Fruit fly (Drosophila melanogaster) S2 (cell line): ENCODE results near the gene Jhbp11.

Experiments used
- CG8478 ChIP-seq: fragments of >200 bp; optimal IDR thresholded peaks from 2 replicates; lab custom pipeline; 2018
- CTCF ChIP-seq, 2 experiments: fragments of >200 bp; optimal IDR thresholded peaks; 2 replicates each; lab custom pipeline; 2018

The Jhbp11 gene

dm6 chr3R:27129580-27130385, 28.8 kb downstream of the Jhbp11 start:
- TF ChIP-seq CG8478 (lab: Kevin White, UChicago) (no peak), CTCF (optimal IDR thresholded peaks at IDR 0.05; lab: Kevin White, UChicago) (no peak)

- TF ChIP-seq CG8478 (lab: Kevin White, UChicago) = no peak
- TF ChIP-seq CTCF (optimal IDR thresholded peaks at IDR 0.05; lab: Kevin White, UChicago) = no peak
Observed at dm6 chr3R:27130551-27131161, 29.6 kb downstream of the Jhbp11 start.

- no peak for TF ChIP-seq CG8478 (lab: Kevin White, UChicago)
- no peak for TF ChIP-seq CTCF (optimal IDR thresholded peaks at IDR 0.05; lab: Kevin White, UChicago)
Observed at dm6 chr3R:27131408-27131807, 30.4 kb downstream of the Jhbp11 start.

- TF ChIP-seq CTCF (optimal IDR thresholded peaks at IDR 0.05; lab: Kevin White, UChicago) (no peak), CG8478 (lab: Kevin White, UChicago) (no peak)
Observed at dm6 chr3R:27133992-27134391, 33.0 kb downstream of the Jhbp11 start.

dm6 chr3R:27134728-27135361, 33.8 kb downstream of the Jhbp11 start:
- TF ChIP-seq CG8478 (lab: Kevin White, UChicago) = no peak
- no peak for TF ChIP-seq CTCF (optimal IDR thresholded peaks at IDR 0.05; lab: Kevin White, UChicago)

- TF ChIP-seq CTCF (optimal IDR thresholded peaks at IDR 0.05; lab: Kevin White, UChicago) (no peak), CG8478 (lab: Kevin White, UChicago) (no peak)
Observed at dm6 chr3R:27135692-27136641, 34.9 kb downstream of the Jhbp11 start.

dm6 chr3R:27137914-27138323, 36.9 kb downstream of the Jhbp11 start:
- TF ChIP-seq CG8478 (lab: Kevin White, UChicago) (no peak), CTCF (optimal IDR thresholded peaks at IDR 0.05; lab: Kevin White, UChicago) (no peak)

DNA sequence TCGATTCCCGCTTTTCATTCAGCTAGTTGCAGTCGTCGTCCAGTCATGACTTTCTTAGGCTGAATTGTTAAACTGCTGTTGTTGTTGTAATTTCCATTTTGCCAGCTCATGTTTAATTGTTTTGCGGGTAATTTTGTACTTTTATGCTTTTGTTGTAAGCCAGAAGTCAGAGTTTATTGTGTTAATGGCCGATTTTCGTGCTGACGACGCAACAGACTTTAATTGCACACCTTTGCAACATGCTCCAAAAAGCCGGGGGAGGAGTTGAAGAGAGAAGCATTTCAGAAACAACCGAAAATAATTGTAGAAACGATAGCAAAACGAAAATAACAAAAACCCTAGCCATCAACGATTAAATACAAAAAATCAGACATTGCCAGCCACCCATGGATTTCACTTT, 37.7 kb downstream of the Jhbp11 start:
- TF ChIP-seq CG8478 (lab: Kevin White, UChicago) (no peak), CTCF (optimal IDR thresholded peaks at IDR 0.05; lab: Kevin White, UChicago) (no peak)

DNA sequence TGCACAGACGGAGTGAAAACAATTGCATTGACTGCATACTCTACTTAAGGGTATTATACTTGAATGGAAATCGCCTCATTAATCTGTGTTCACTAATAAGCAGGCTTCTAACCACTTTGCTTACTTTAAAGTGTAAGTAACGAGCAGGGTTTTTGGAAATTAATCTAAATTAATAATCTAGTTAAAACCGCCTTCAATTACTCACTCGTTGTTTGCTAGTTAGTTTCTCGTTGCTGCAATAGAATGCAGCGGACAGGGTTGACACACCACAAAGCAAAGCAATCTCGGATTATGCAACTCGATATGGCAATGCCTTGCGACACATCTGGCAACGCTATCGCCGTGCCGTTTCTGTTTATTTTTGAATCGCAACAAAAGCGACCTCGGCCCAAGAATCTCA, 38.9 kb downstream of the Jhbp11 start:
- TF ChIP-seq CTCF (optimal IDR thresholded peaks at IDR 0.05; lab: Kevin White, UChicago) = no peak
- TF ChIP-seq CG8478 (lab: Kevin White, UChicago) = no peak

- TF ChIP-seq CTCF (optimal IDR thresholded peaks at IDR 0.05; lab: Kevin White, UChicago) = no peak
- no peak for TF ChIP-seq CG8478 (lab: Kevin White, UChicago)
Observed at dm6 chr3R:27148812-27149769, 48.1 kb downstream of the Jhbp11 start.

DNA sequence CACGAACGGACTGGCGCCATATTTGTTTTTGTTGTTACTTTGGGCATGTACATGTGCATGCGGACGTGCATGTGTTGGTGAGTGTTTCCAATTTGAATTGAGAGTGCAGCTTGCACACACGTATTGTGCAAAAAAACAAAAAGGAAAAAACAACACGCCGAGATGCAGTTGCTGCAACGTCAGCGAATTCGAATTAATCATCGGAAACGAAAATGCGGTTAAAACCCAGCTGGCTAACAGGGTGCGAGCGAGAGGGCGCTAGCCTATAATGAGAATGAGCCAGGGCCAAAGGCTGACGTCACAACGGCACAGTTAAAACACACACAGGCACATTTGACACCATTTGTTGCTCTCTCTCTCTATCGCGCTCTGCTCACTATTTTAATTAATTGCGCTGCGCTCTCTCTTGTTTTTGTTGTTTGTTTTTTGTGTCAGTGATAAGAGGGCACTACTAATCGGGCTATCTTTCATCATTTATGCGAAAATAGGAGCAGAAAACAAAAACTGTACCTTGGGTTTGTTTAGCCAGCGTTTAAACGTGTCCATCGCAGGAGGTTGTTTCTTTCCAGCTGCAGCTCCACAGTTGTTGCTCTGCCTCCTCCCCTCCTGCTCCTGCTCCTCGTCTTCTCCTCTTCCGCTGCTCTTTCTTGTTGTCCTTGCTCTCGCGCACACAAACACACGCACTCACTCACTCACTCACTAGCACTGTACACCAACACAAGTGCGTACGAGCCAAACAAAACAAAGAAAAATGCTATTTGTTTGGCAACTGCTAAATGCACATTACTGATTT, 49.0 kb downstream of the Jhbp11 start:
- TF ChIP-seq CG8478 (lab: Kevin White, UChicago) = no peak
- TF ChIP-seq CTCF (optimal IDR thresholded peaks at IDR 0.05; lab: Kevin White, UChicago) = no peak
